ENCODE assay signal across 8 worm cellular contexts in the genomic region with DNA sequence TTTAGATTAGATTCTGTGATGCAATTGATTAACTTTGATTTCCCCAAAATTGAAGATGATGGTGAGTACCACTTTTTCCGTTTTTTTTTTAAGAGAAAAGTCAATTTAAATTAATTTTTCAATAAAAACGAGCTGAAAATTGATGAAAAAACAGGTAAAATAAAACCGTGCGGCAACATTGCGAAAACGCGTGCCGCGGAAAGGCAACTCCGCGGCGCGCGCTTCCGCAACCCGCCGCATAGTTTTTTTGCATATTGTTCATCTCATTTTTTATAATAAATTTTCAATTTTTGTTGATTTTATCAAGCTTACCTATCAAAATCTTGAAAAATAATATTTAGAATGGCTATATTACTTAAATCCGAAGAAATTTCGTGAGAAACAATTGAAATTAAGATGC.
TF ChIP-seq lines count a peak whose summit lies in the region.

No protein-coding gene starts in this region.

TF ChIP-seq in whole organism, L2 larva, 48 proteins besides CTCF, POLR2A, EP300 and RAD21 (continues in another document):
- TF ChIP-seq sem-4 (tag; optimal IDR thresholded peaks at IDR 0.05; lab: Kevin White, UChicago) (no peak), gmeb-1 (tag; optimal IDR thresholded peaks at IDR 0.05; lab: Kevin White, UChicago) (no peak), nhr-77 (tag; optimal IDR thresholded peaks at IDR 0.05; lab: Kevin White, UChicago) (no peak), nhr-21 (tag; optimal IDR thresholded peaks at IDR 0.05; lab: Kevin White, UChicago) (no peak), lsy-2 (tag; optimal IDR thresholded peaks at IDR 0.05; lab: Kevin White, UChicago) (peak in 1 of 2 experiments; percentile 26), ztf-4 (tag; optimal IDR thresholded peaks at IDR 0.05; lab: Kevin White, UChicago) (no peak), aly-2 (tag; optimal IDR thresholded peaks at IDR 0.05; lab: Kevin White, UChicago) (no peak), egl-27 (tag; optimal IDR thresholded peaks at IDR 0.05; lab: Kevin White, UChicago) (no peak), unc-55 (GFP tag; optimal IDR thresholded peaks at IDR 0.05; lab: Kevin White, UChicago) (peak; percentile 53), nhr-12 (tag; optimal IDR thresholded peaks at IDR 0.05; lab: Kevin White, UChicago) (no peak), mbf-1 (tag; optimal IDR thresholded peaks at IDR 0.05; lab: Kevin White, UChicago) (no peak)

TF ChIP-seq in whole organism, L3 larva, 47 proteins besides CTCF, POLR2A, EP300 and RAD21:
- TF ChIP-seq unc-39 (tag; optimal IDR thresholded peaks at IDR 0.05; lab: Kevin White, UChicago) (no peak), nfya-1 (tag; optimal IDR thresholded peaks at IDR 0.05; lab: Kevin White, UChicago; ENCODE audit: insufficient read depth) (peak; percentile 40), nhr-23 (tag; optimal IDR thresholded peaks at IDR 0.05; lab: Kevin White, UChicago) (peak; percentile 42)

TF ChIP-seq in whole organism, L4 larva, 104 proteins besides CTCF, POLR2A, EP300 and RAD21 (continues in another document):
- TF ChIP-seq hmg-1.1 (GFP tag; IDR thresholded peaks at IDR 0.05; lab: Robert Waterston, UW) (no peak), zfp-3 (GFP tag; conservative IDR thresholded peaks at IDR 0.05; lab: Robert Waterston, UW) (no peak), lin-38 (GFP tag; IDR thresholded peaks at IDR 0.05; lab: Robert Waterston, UW) (peak; percentile 58), dpl-1 (GFP tag; optimal IDR thresholded peaks at IDR 0.05; lab: Kevin White, UChicago) (peak; percentile 33), pqm-1 (tag; optimal IDR thresholded peaks at IDR 0.05; lab: Kevin White, UChicago) (no peak), lir-3 (tag; optimal IDR thresholded peaks at IDR 0.05; lab: Kevin White, UChicago) (no peak), madf-9 (GFP tag; conservative IDR thresholded peaks at IDR 0.05; lab: Robert Waterston, UW) (0 out of 2 replicates have a peak, but pooled peaks have one; percentile 36), unc-62 (GFP tag; optimal IDR thresholded peaks at IDR 0.05 in 1 of 2; lab: Kevin White, UChicago) (no peak), unc-62 (tag; optimal IDR thresholded peaks at IDR 0.05; lab: Kevin White, UChicago) (no peak), mep-1 (tag; optimal IDR thresholded peaks at IDR 0.05; lab: Kevin White, UChicago) (peak; percentile 20), ceh-62 (tag; optimal IDR thresholded peaks at IDR 0.05; lab: Kevin White, UChicago) (no peak), aha-1 (tag; lab: Kevin White, UChicago) (peak; percentile 43)

TF ChIP-seq in whole organism, early embryonic, 17 proteins besides CTCF, POLR2A, EP300 and RAD21 (continues in another document):
- TF ChIP-seq sea-1 (GFP tag; conservative IDR thresholded peaks at IDR 0.05; lab: Robert Waterston, UW) (peak; percentile 53; the same call in 1 of the 2 replicates), pes-1 (GFP tag; IDR thresholded peaks at IDR 0.05; lab: Robert Waterston, UW) (peak; percentile 81), scrt-1 (GFP tag; IDR thresholded peaks at IDR 0.05; lab: Robert Waterston, UW) (0 out of 2 replicates have a peak, but pooled peaks have one; percentile 33), F13C5.2 (tag; optimal IDR thresholded peaks at IDR 0.05; lab: Kevin White, UChicago) (peak; percentile 72), B0310.2 (tag; optimal IDR thresholded peaks at IDR 0.05; lab: Kevin White, UChicago) (no peak), ama-1 (optimal IDR thresholded peaks at IDR 0.05; lab: Kevin White, UChicago) (no peak), ets-7 (tag; optimal IDR thresholded peaks at IDR 0.05; lab: Kevin White, UChicago) (peak; percentile 56), tbx-11 (GFP tag; IDR thresholded peaks at IDR 0.05; lab: Robert Waterston, UW) (0 out of 2 replicates have a peak, but pooled peaks have one; percentile 45), hnd-1 (tag; optimal IDR thresholded peaks at IDR 0.05; lab: Kevin White, UChicago) (peak; percentile 25), hmg-4 (GFP tag; optimal IDR thresholded peaks at IDR 0.05; lab: Kevin White, UChicago) (peak; percentile 9), ceh-36 (tag; optimal IDR thresholded peaks at IDR 0.05; lab: Kevin White, UChicago) (no peak)

TF ChIP-seq in whole organism, late embryonic, 69 proteins besides CTCF, POLR2A, EP300 and RAD21 (continues in another document):
- TF ChIP-seq ceh-19 (GFP tag; optimal IDR thresholded peaks at IDR 0.05; lab: Kevin White, UChicago), result no peak
- peak; percentile 1 for TF ChIP-seq C38D4.7 (GFP tag; optimal IDR thresholded peaks at IDR 0.05; lab: Kevin White, UChicago)
- peak; percentile 39 for TF ChIP-seq ceh-14 (tag; optimal IDR thresholded peaks at IDR 0.05; lab: Kevin White, UChicago)
- peak; percentile 47 for TF ChIP-seq ceh-31 (tag; optimal IDR thresholded peaks at IDR 0.05; lab: Kevin White, UChicago)
- TF ChIP-seq K09A11.1 (tag; optimal IDR thresholded peaks at IDR 0.05; lab: Kevin White, UChicago; ENCODE audit: insufficient read depth), result peak; percentile 65
- TF ChIP-seq sox-4 (tag; optimal IDR thresholded peaks at IDR 0.05; lab: Kevin White, UChicago), result peak; percentile 44
- no peak for TF ChIP-seq Y22D7AL.16 (tag; optimal IDR thresholded peaks at IDR 0.05; lab: Kevin White, UChicago)
- TF ChIP-seq pat-9 (tag; optimal IDR thresholded peaks at IDR 0.05; lab: Kevin White, UChicago), result peak; percentile 52
- TF ChIP-seq fkh-10 (GFP tag; optimal IDR thresholded peaks at IDR 0.05; lab: Kevin White, UChicago), result no peak
- peak; percentile 50 for TF ChIP-seq tbx-2 (tag; optimal IDR thresholded peaks at IDR 0.05; lab: Kevin White, UChicago)
- TF ChIP-seq ref-2 (tag; optimal IDR thresholded peaks at IDR 0.05; lab: Kevin White, UChicago), result peak; percentile 20
- TF ChIP-seq pha-2 (tag; optimal IDR thresholded peaks at IDR 0.05; lab: Kevin White, UChicago), result peak; percentile 41
- TF ChIP-seq nhr-232 (tag; optimal IDR thresholded peaks at IDR 0.05; lab: Kevin White, UChicago), result peak; percentile 18

TF ChIP-seq in whole organism, midembryonic, 9 proteins besides CTCF, POLR2A, EP300 and RAD21:
- TF ChIP-seq cog-1 (tag; optimal IDR thresholded peaks at IDR 0.05; lab: Kevin White, UChicago) (peak; percentile 26), ztf-29 (GFP tag; IDR thresholded peaks at IDR 0.05; lab: Robert Waterston, UW) (0 out of 2 replicates have a peak, but pooled peaks have one; percentile 29), flt-1 (GFP tag; IDR thresholded peaks at IDR 0.05; lab: Robert Waterston, UW) (peak; percentile 85), klf-2 (GFP tag; conservative IDR thresholded peaks at IDR 0.05; lab: Robert Waterston, UW) (no peak), T22C8.4 (GFP tag; IDR thresholded peaks at IDR 0.05; lab: Robert Waterston, UW) (peak; percentile 57; the same call in 1 of the 2 replicates), tab-1 (GFP tag; IDR thresholded peaks at IDR 0.05; lab: Robert Waterston, UW) (peak; percentile 39; the same call in 1 of the 2 replicates), med-1 (GFP tag; optimal IDR thresholded peaks at IDR 0.05; lab: Kevin White, UChicago; ENCODE audit: insufficient read depth) (peak; percentile 34), ref-1 (GFP tag; conservative IDR thresholded peaks at IDR 0.05; lab: Robert Waterston, UW) (0 out of 2 replicates have a peak, but pooled peaks have one; percentile 19), ztf-23 (GFP tag; IDR thresholded peaks at IDR 0.05; lab: Robert Waterston, UW) (0 out of 2 replicates have a peak, but pooled peaks have one; percentile 25)

TF ChIP-seq in whole organism, mixed stage, embryonic, 35 proteins besides CTCF, POLR2A, EP300 and RAD21 (continues in another document):
- TF ChIP-seq elt-3 (tag; optimal IDR thresholded peaks at IDR 0.05; lab: Kevin White, UChicago) (no peak), zip-8 (tag; optimal IDR thresholded peaks at IDR 0.05; lab: Kevin White, UChicago) (no peak), ham-2 (GFP tag; optimal IDR thresholded peaks at IDR 0.05; lab: Kevin White, UChicago) (no peak), flh-1 (GFP tag; optimal IDR thresholded peaks at IDR 0.05; lab: Kevin White, UChicago) (no peak), ceh-43 (GFP tag; optimal IDR thresholded peaks at IDR 0.05; lab: Kevin White, UChicago) (peak; percentile 0), bed-3 (GFP tag; optimal IDR thresholded peaks at IDR 0.05; lab: Kevin White, UChicago) (no peak), nhr-12 (tag; optimal IDR thresholded peaks at IDR 0.05; lab: Kevin White, UChicago) (no peak), M03D4.4 (tag; optimal IDR thresholded peaks at IDR 0.05; lab: Kevin White, UChicago) (peak; percentile 79), unc-62 (GFP tag; optimal IDR thresholded peaks at IDR 0.05; lab: Kevin White, UChicago) (no peak), mep-1 (tag; optimal IDR thresholded peaks at IDR 0.05; lab: Kevin White, UChicago) (peak; percentile 68), drap-1 (GFP tag; optimal IDR thresholded peaks at IDR 0.05; lab: Kevin White, UChicago) (no peak), ztf-11 (tag; optimal IDR thresholded peaks at IDR 0.05; lab: Kevin White, UChicago) (no peak), lin-32 (GFP tag; optimal IDR thresholded peaks at IDR 0.05; lab: Kevin White, UChicago) (no peak), nhr-76 (tag; optimal IDR thresholded peaks at IDR 0.05; lab: Kevin White, UChicago) (no peak), unc-39 (tag; optimal IDR thresholded peaks at IDR 0.05; lab: Kevin White, UChicago) (no peak), nhr-28 (tag; optimal IDR thresholded peaks at IDR 0.05; lab: Kevin White, UChicago) (no peak)

TF ChIP-seq in whole organism, young adult, 124 proteins besides CTCF, POLR2A, EP300 and RAD21 (continues in another document):
- TF ChIP-seq Y67H2A.10 (GFP tag; conservative IDR thresholded peaks at IDR 0.05; lab: Robert Waterston, UW) (no peak), rpc-1 (optimal IDR thresholded peaks at IDR 0.05; lab: Kevin White, UChicago) (peak; percentile 14), rpc-1 (tag; optimal IDR thresholded peaks at IDR 0.05; lab: Kevin White, UChicago) (no peak), madf-6 (GFP tag; IDR thresholded peaks at IDR 0.05; lab: Robert Waterston, UW) (no peak), mxl-1 (tag; optimal IDR thresholded peaks at IDR 0.05; lab: Kevin White, UChicago) (no peak), rcor-1 (GFP tag; IDR thresholded peaks at IDR 0.05; lab: Robert Waterston, UW) (no peak), repo-1 (tag; optimal IDR thresholded peaks at IDR 0.05; lab: Kevin White, UChicago) (no peak), ceh-100 (GFP tag; IDR thresholded peaks at IDR 0.05; lab: Robert Waterston, UW) (0 out of 2 replicates have a peak, but pooled peaks have one; percentile 26), unc-130 (GFP tag; optimal IDR thresholded peaks at IDR 0.05; lab: Kevin White, UChicago) (no peak), hmg-20 (GFP tag; IDR thresholded peaks at IDR 0.05; lab: Robert Waterston, UW) (no peak), nhr-80 (tag; optimal IDR thresholded peaks at IDR 0.05; lab: Kevin White, UChicago) (no peak), snpc-4 (GFP tag; optimal IDR thresholded peaks at IDR 0.05; lab: Kevin White, UChicago) (no peak), snpc-4 (tag; optimal IDR thresholded peaks at IDR 0.05; lab: Kevin White, UChicago) (peak in 2 of 4 experiments; percentile 65 to 78), ztf-18 (tag; optimal IDR thresholded peaks at IDR 0.05; lab: Kevin White, UChicago) (no peak), athp-1 (tag; optimal IDR thresholded peaks at IDR 0.05; lab: Kevin White, UChicago) (no peak), nhr-179 (tag; optimal IDR thresholded peaks at IDR 0.05; lab: Kevin White, UChicago) (no peak), snpc-1.3 (tag; optimal IDR thresholded peaks at IDR 0.05; lab: Kevin White, UChicago; ENCODE audit: insufficient read depth) (peak; percentile 18), tbp1 (GFP tag; optimal IDR thresholded peaks at IDR 0.05; lab: Kevin White, UChicago) (no peak)
